Worm (Caenorhabditis elegans) whole organism, late embryonic: ENCODE measurements around the gene klp-6.

Experiments
- C08G9.2 ChIP-seq: sonication (generic microtip); optimal IDR thresholded peaks from 2 replicates; lab custom pipeline; 2016; ENCODE audit warnings: mild to moderate bottlenecking, missing genetic modification characterization, moderate library complexity, missing compliant biosample characterization
- F13H6.1 ChIP-seq: sonication (generic microtip); optimal IDR thresholded peaks from 2 replicates; lab custom pipeline; 2016; ENCODE audit warnings: missing genetic modification characterization, missing compliant biosample characterization
- K02D7.2 ChIP-seq: sonication (generic microtip); optimal IDR thresholded peaks from 2 replicates; lab custom pipeline; 2017; ENCODE audit warnings: mild to moderate bottlenecking, missing genetic modification characterization, missing compliant biosample characterization
- T23F11.4 ChIP-seq: fragments of 200-800 bp; sonication (Bioruptor generic); optimal IDR thresholded peaks from 2 replicates; lab custom pipeline; 2018; ENCODE audit warnings: mild to moderate bottlenecking, missing genetic modification characterization, missing compliant biosample characterization
- ceh-2 ChIP-seq: sonication (generic microtip); optimal IDR thresholded peaks from 2 replicates; lab custom pipeline; 2016; ENCODE audit warnings: missing genotype, missing genetic modification characterization, missing compliant biosample characterization
- ceh-24 ChIP-seq: sonication (generic microtip); optimal IDR thresholded peaks from 2 replicates; lab custom pipeline; 2016; ENCODE audit warnings: mild to moderate bottlenecking, missing genetic modification characterization, missing compliant biosample characterization
- che-1 ChIP-seq: sonication (generic microtip); optimal IDR thresholded peaks from 2 replicates; lab custom pipeline; 2016; ENCODE audit warnings: mild to moderate bottlenecking, missing genetic modification characterization, missing compliant biosample characterization
- dmd-4 ChIP-seq: sonication (generic microtip); optimal IDR thresholded peaks from 2 replicates; lab custom pipeline; 2016; ENCODE audit warnings: borderline replicate concordance, missing genetic modification characterization, missing compliant biosample characterization
- dve-1 ChIP-seq: sonication (generic microtip); optimal IDR thresholded peaks from 2 replicates; lab custom pipeline; 2017; ENCODE audit warnings: antibody characterized with exemption, mild to moderate bottlenecking, missing genetic modification characterization, missing compliant biosample characterization
- elt-2 ChIP-seq: sonication (generic microtip); optimal IDR thresholded peaks from 2 replicates; lab custom pipeline; 2016; ENCODE audit warnings: missing genetic modification reagents, missing genetic modification characterization, missing compliant biosample characterization
- elt-4 ChIP-seq: sonication (generic microtip); optimal IDR thresholded peaks from 2 replicates; lab custom pipeline; 2016; ENCODE audit warnings: missing genetic modification characterization, missing compliant biosample characterization
- ets-4 ChIP-seq: sonication (generic microtip); optimal IDR thresholded peaks from 2 replicates; lab custom pipeline; 2016; ENCODE audit warnings: missing genetic modification characterization, missing compliant biosample characterization
- hlh-30 ChIP-seq: sonication (generic microtip); optimal IDR thresholded peaks from 2 replicates; lab custom pipeline; 2017; ENCODE audit warnings: antibody characterized with exemption, missing genetic modification characterization, missing compliant biosample characterization; ENCODE audit not compliant: insufficient read depth
- hlh-6 ChIP-seq: sonication (generic microtip); optimal IDR thresholded peaks from 2 replicates; lab custom pipeline; 2016; ENCODE audit warnings: missing genotype, missing genetic modification characterization, missing compliant biosample characterization
- lin-11 ChIP-seq: fragments of 200-800 bp; sonication (Bioruptor generic); optimal IDR thresholded peaks from 2 replicates; lab custom pipeline; 2018; ENCODE audit warnings: mild to moderate bottlenecking, missing genetic modification characterization, missing compliant biosample characterization
- pag-3 ChIP-seq: sonication (generic microtip); optimal IDR thresholded peaks from 2 replicates; lab custom pipeline; 2016; ENCODE audit warnings: missing compliant biosample characterization, missing genetic modification characterization, borderline replicate concordance
- pat-9 ChIP-seq: fragments of 200-800 bp; sonication (Bioruptor generic); optimal IDR thresholded peaks from 2 replicates; lab custom pipeline; 2018; ENCODE audit warnings: mild to moderate bottlenecking, missing genetic modification characterization, moderate library complexity, missing compliant biosample characterization
- pha-2 ChIP-seq: sonication (generic microtip); optimal IDR thresholded peaks from 2 replicates; lab custom pipeline; 2017; ENCODE audit warnings: mild to moderate bottlenecking, missing genetic modification characterization, missing compliant biosample characterization
- pqm-1 ChIP-seq: sonication (generic microtip); optimal IDR thresholded peaks from 2 replicates; lab custom pipeline; 2016; ENCODE audit warnings: missing genetic modification characterization, missing compliant biosample characterization
- pros-1 ChIP-seq: fragments of 150-350 bp; optimal IDR thresholded peaks from 2 replicates; lab custom pipeline; 2014; ENCODE audit warnings: missing biosample characterization, missing genetic modification reagents, missing genetic modification characterization
- ref-2 ChIP-seq: sonication (generic microtip); optimal IDR thresholded peaks from 2 replicates; lab custom pipeline; 2016; ENCODE audit warnings: missing genetic modification characterization, missing compliant biosample characterization
- rnt-1 ChIP-seq: sonication (generic microtip); optimal IDR thresholded peaks from 2 replicates; lab custom pipeline; 2016; ENCODE audit warnings: missing genetic modification characterization, missing compliant biosample characterization
- sox-4 ChIP-seq: sonication (generic microtip); optimal IDR thresholded peaks from 2 replicates; lab custom pipeline; 2017; ENCODE audit warnings: mild to moderate bottlenecking, missing genetic modification characterization, inconsistent platforms, missing compliant biosample characterization
- syd-9 ChIP-seq: sonication (generic microtip); optimal IDR thresholded peaks from 2 replicates; lab custom pipeline; 2016; ENCODE audit warnings: mild to moderate bottlenecking, missing genetic modification characterization, moderate library complexity, missing compliant biosample characterization
- tbx-2 ChIP-seq: sonication (generic microtip); optimal IDR thresholded peaks from 2 replicates; lab custom pipeline; 2016; ENCODE audit warnings: missing genetic modification characterization, missing compliant biosample characterization
- unc-3 ChIP-seq, 2 experiments: fragments of 200-800 bp in 1 of 2; sonication (Bioruptor generic) in 1 of 2; sonication (generic microtip) in 1 of 2; conservative IDR thresholded peaks in 1 of 2; optimal IDR thresholded peaks in 1 of 2; 2 replicates each; pipeline versions ENCODE4 v1.3.6 to Lab custom; 2016 to 2022; ENCODE audit warnings: missing compliant biosample characterization in 2 of 2, missing genetic modification characterization in 2 of 2, missing genetic modification reagents in 1 of 2
- zip-5 ChIP-seq: sonication (generic microtip); optimal IDR thresholded peaks from 2 replicates; lab custom pipeline; 2016; ENCODE audit warnings: missing genetic modification characterization, missing compliant biosample characterization

Gene klp-6

ce11 chrIII:5083304-5083703 lies 52.6 kb downstream of the klp-6 start:
- no peak for TF ChIP-seq pros-1
- TF ChIP-seq elt-4 (tag; lab: Kevin White, UChicago) = no peak
- no peak for TF ChIP-seq ets-4
- TF ChIP-seq tbx-2 (tag; lab: Kevin White, UChicago) = no peak
- no peak for TF ChIP-seq pag-3 (tag; lab: Kevin White, UChicago)
- TF ChIP-seq pat-9 (tag; lab: Kevin White, UChicago) = no peak
- no peak for TF ChIP-seq unc-3 (GFP tag; conservative IDR thresholded peaks at IDR 0.05; lab: Robert Waterston, UW)
- TF ChIP-seq unc-3 (tag; optimal IDR thresholded peaks at IDR 0.05; lab: Kevin White, UChicago) = no peak
- no peak for TF ChIP-seq sox-4 (tag; lab: Kevin White, UChicago)
- TF ChIP-seq C08G9.2 (tag; lab: Kevin White, UChicago) = no peak
- TF ChIP-seq syd-9 = no peak
- no peak for TF ChIP-seq ceh-24 (tag; lab: Kevin White, UChicago)
- no peak for TF ChIP-seq ceh-2 (tag; lab: Kevin White, UChicago)

ce11 chrIII:5085529-5085928 lies 54.8 kb downstream of the klp-6 start, which contains the start of gene cah-1:
Gene cah-1 (minus strand): TSS chrIII:5085629.
- TF ChIP-seq pha-2 (tag; lab: Kevin White, UChicago) (no peak), hlh-6 (tag; lab: Kevin White, UChicago) (no peak), lin-11 (tag; lab: Kevin White, UChicago) (no peak), pqm-1 (tag; lab: Kevin White, UChicago) (no peak), dve-1 (tag; lab: Kevin White, UChicago) (no peak), hlh-30 (tag; lab: Kevin White, UChicago) (no peak), elt-2 (no peak), pros-1 (no peak), T23F11.4 (GFP tag; lab: Kevin White, UChicago) (no peak), rnt-1 (tag; lab: Kevin White, UChicago) (no peak), K02D7.2 (tag; lab: Kevin White, UChicago) (no peak), syd-9 (no peak), che-1 (tag; lab: Kevin White, UChicago) (no peak), dmd-4 (no peak), F13H6.1 (tag; lab: Kevin White, UChicago) (no peak), zip-5 (tag; lab: Kevin White, UChicago) (no peak), pat-9 (tag; lab: Kevin White, UChicago) (no peak), ref-2 (no peak), unc-3 (GFP tag; conservative IDR thresholded peaks at IDR 0.05; lab: Robert Waterston, UW) (no peak), unc-3 (tag; optimal IDR thresholded peaks at IDR 0.05; lab: Kevin White, UChicago) (no peak)
- TF ChIP-seq, all 69 proteins: peak for 0
